Worm (Caenorhabditis elegans) whole organism, midembryonic: ENCODE data around the gene ufbp-1.

Experiments
- cog-1 ChIP-seq: sonication (generic microtip); optimal IDR thresholded peaks from 2 replicates; lab custom pipeline; 2016; ENCODE audit warnings: missing genetic modification characterization, missing compliant biosample characterization
- klf-2 ChIP-seq: fragments of 200-800 bp; sonication (Bioruptor generic); conservative IDR thresholded peaks from 2 replicates; pipeline ENCODE4 v1.3.6; 2022; ENCODE audit warnings: missing genetic modification reagents, missing genetic modification characterization, missing compliant biosample characterization
- ref-1 ChIP-seq: fragments of 200-800 bp; sonication (Bioruptor generic); conservative IDR thresholded peaks from 2 replicates; pipeline ENCODE4 v1.3.6; 2022; ENCODE audit warnings: missing genetic modification reagents, missing genetic modification characterization, missing compliant biosample characterization

- TF ChIP-seq klf-2 (GFP tag; lab: Robert Waterston, UW) (no peak), cog-1 (tag; lab: Kevin White, UChicago) (no peak), ref-1 (no peak)
These were observed 11.3 kb downstream of the ufbp-1 start, which contains the start of gene ZK1236.5 for ce11 chrIII:8432143-8432542.
